Fruit fly (Drosophila melanogaster) whole organism, embryonic: ENCODE measurements around the gene Mis12.
A peak's percentile ranks its signal among the peaks of the same experiment; 100 is the strongest.

Source experiments
- Atf-2 ChIP-seq: fragments of 200-800 bp; sonication (Bioruptor generic); optimal IDR thresholded peaks from 2 replicates; lab custom pipeline; 2016; ENCODE audit warnings: missing biosample characterization, missing genetic modification characterization
- BEAF-32 ChIP-seq: fragments of 200-800 bp; sonication (Bioruptor generic); optimal IDR thresholded peaks from 3 replicates; lab custom pipeline; 2017; ENCODE audit warnings: missing biosample characterization, missing genetic modification characterization, mild to moderate bottlenecking, moderate library complexity, missing genetic modification reagents
- BtbVII ChIP-seq: fragments of 200-800 bp; sonication (Bioruptor generic); optimal IDR thresholded peaks from 3 replicates; lab custom pipeline; 2017; ENCODE audit warnings: missing biosample characterization, mild to moderate bottlenecking, missing genetic modification characterization
- CG15011 ChIP-seq: fragments of 200-800 bp; sonication (Bioruptor generic); optimal IDR thresholded peaks from 3 replicates; lab custom pipeline; 2018; ENCODE audit warnings: missing biosample characterization, mild to moderate bottlenecking, missing genetic modification characterization
- CG17328 ChIP-seq: fragments of 200-800 bp; sonication (Bioruptor generic); IDR thresholded peaks from 2 replicates; pipeline ENCODE4 v1.3.6; 2022; ENCODE audit warnings: missing biosample characterization, missing genetic modification characterization
- CG17359 ChIP-seq: fragments of 200-800 bp; sonication (Bioruptor generic); optimal IDR thresholded peaks from 3 replicates; lab custom pipeline; 2018; ENCODE audit warnings: missing biosample characterization, mild to moderate bottlenecking, missing genetic modification characterization, moderate library complexity
- CG17802 ChIP-seq: fragments of 200-800 bp; sonication (Bioruptor generic); optimal IDR thresholded peaks from 2 replicates; lab custom pipeline; 2018; ENCODE audit warnings: missing biosample characterization, mild to moderate bottlenecking, missing genetic modification characterization, moderate library complexity
- CG18476 ChIP-seq: fragments of 200-800 bp; sonication (Bioruptor generic); optimal IDR thresholded peaks from 2 replicates; lab custom pipeline; 2016; ENCODE audit warnings: missing biosample characterization, mild to moderate bottlenecking, missing genetic modification characterization
- CG2202 ChIP-seq: fragments of 200-800 bp; sonication (Bioruptor generic); optimal IDR thresholded peaks from 2 replicates; lab custom pipeline; 2018; ENCODE audit warnings: missing biosample characterization, mild to moderate bottlenecking, missing genetic modification characterization
- CG32772 ChIP-seq: fragments of 200-800 bp; sonication (Bioruptor generic); IDR thresholded peaks from 2 replicates; pipeline ENCODE4 v1.3.6; 2022; ENCODE audit warnings: missing biosample characterization, missing genetic modification characterization
- CG7556 ChIP-seq: fragments of 200-800 bp; sonication (Bioruptor generic); optimal IDR thresholded peaks from 2 replicates; lab custom pipeline; 2017; ENCODE audit warnings: missing biosample characterization, mild to moderate bottlenecking, missing genetic modification characterization
- CG9817 ChIP-seq: fragments of 200-800 bp; sonication (Bioruptor generic); optimal IDR thresholded peaks from 2 replicates; lab custom pipeline; 2018; ENCODE audit warnings: missing biosample characterization, mild to moderate bottlenecking, missing genetic modification characterization, moderate library complexity
- D19A ChIP-seq: fragments of 200-800 bp; optimal IDR thresholded peaks from 3 replicates; lab custom pipeline; 2019; ENCODE audit warnings: missing biosample characterization, mild to moderate bottlenecking, missing genetic modification characterization, moderate library complexity
- Elba2 ChIP-seq: fragments of 200-800 bp; sonication (Bioruptor generic); optimal IDR thresholded peaks from 3 replicates; lab custom pipeline; 2016; ENCODE audit warnings: missing biosample characterization, missing genetic modification characterization
- Ets65A ChIP-seq: fragments of 200-800 bp; sonication (Bioruptor generic); peaks from one replicate; lab custom pipeline; 2016; ENCODE audit warnings: missing biosample characterization, missing genetic modification characterization
- Fer2 ChIP-seq: fragments of 200-800 bp; sonication (Bioruptor generic); optimal IDR thresholded peaks from 2 replicates; lab custom pipeline; 2018; ENCODE audit warnings: missing biosample characterization, mild to moderate bottlenecking, missing genetic modification characterization, moderate library complexity
- Gug ChIP-seq: fragments of 200-800 bp; sonication (Bioruptor generic); IDR thresholded peaks from 4 replicates; pipeline ENCODE4 v1.3.6; 2022; ENCODE audit warnings: missing biosample characterization, missing genetic modification characterization
- HLHmδ ChIP-seq: fragments of 200-800 bp; sonication (Bioruptor generic); optimal IDR thresholded peaks from 2 replicates; lab custom pipeline; 2018; ENCODE audit warnings: missing biosample characterization, mild to moderate bottlenecking, missing genetic modification characterization, moderate library complexity
- Hand ChIP-seq: fragments of 200-800 bp; sonication (Bioruptor generic); optimal IDR thresholded peaks from 2 replicates; lab custom pipeline; 2017; ENCODE audit warnings: mild to moderate bottlenecking, missing biosample characterization, missing genetic modification reagents, missing genetic modification characterization
- Myb ChIP-seq: fragments of 200-800 bp; sonication (Bioruptor generic); optimal IDR thresholded peaks from 2 replicates; lab custom pipeline; 2016; ENCODE audit warnings: missing biosample characterization, missing genetic modification characterization
- Nf-YC ChIP-seq: fragments of 200-800 bp; optimal IDR thresholded peaks from 3 replicates; lab custom pipeline; 2019; ENCODE audit warnings: missing biosample characterization, mild to moderate bottlenecking, missing genetic modification characterization, moderate library complexity
- Pdp1 ChIP-seq, 2 experiments: fragments of 200-800 bp; sonication (Bioruptor generic); optimal IDR thresholded peaks; 3 replicates each; lab custom pipeline; 2016; ENCODE audit warnings: missing biosample characterization in 2 of 2, missing genetic modification characterization in 2 of 2, mild to moderate bottlenecking in 1 of 2, moderate library complexity in 1 of 2
- Scr ChIP-seq: fragments of 200-800 bp; sonication (Bioruptor generic); IDR thresholded peaks from 2 replicates; pipeline ENCODE4 v1.3.6; 2022; ENCODE audit warnings: missing biosample characterization, missing genetic modification characterization; ENCODE audit not compliant: partially characterized antibody
- Sox100B ChIP-seq: fragments of 200-800 bp; sonication (Bioruptor generic); optimal IDR thresholded peaks from 3 replicates; lab custom pipeline; 2018; ENCODE audit warnings: missing biosample characterization, mild to moderate bottlenecking, missing genetic modification characterization
- Trl ChIP-seq, 3 experiments: fragments of >200 bp in 2 of 3; fragments of 200-800 bp in 1 of 3; sonication (Bioruptor generic) in 1 of 3; optimal IDR thresholded peaks; 2 replicates in 1 of 3; 3 replicates in 2 of 3; lab custom pipeline; 2016 to 2017; ENCODE audit warnings: missing biosample characterization in 1 of 3, missing genetic modification characterization in 1 of 3
- ac ChIP-seq: fragments of 200-800 bp; sonication (Bioruptor generic); optimal IDR thresholded peaks from 3 replicates; lab custom pipeline; 2017; ENCODE audit warnings: missing biosample characterization, mild to moderate bottlenecking, missing genetic modification characterization
- ap ChIP-seq: fragments of 200-800 bp; sonication (Bioruptor generic); IDR thresholded peaks from 2 replicates; pipeline ENCODE4 v1.3.6; 2022; ENCODE audit warnings: missing biosample characterization, missing genetic modification characterization
- bab2 ChIP-seq: fragments of 200-800 bp; sonication (Bioruptor generic); optimal IDR thresholded peaks from 2 replicates; lab custom pipeline; 2016; ENCODE audit warnings: missing biosample characterization, missing genetic modification characterization
- bbx ChIP-seq: fragments of 200-800 bp; sonication (Bioruptor generic); IDR thresholded peaks from 2 replicates; pipeline ENCODE4 v1.3.6; 2022; ENCODE audit warnings: missing biosample characterization, missing genetic modification characterization; ENCODE audit not compliant: partially characterized antibody
- bsh ChIP-seq, 2 experiments: fragments of 200-800 bp; sonication (Bioruptor generic); optimal IDR thresholded peaks; 2 replicates each; lab custom pipeline; 2017 to 2018; ENCODE audit warnings: mild to moderate bottlenecking in 2 of 2, missing biosample characterization in 2 of 2, missing genetic modification characterization in 2 of 2, moderate library complexity in 1 of 2
- cas ChIP-seq: fragments of 200-800 bp; sonication (Bioruptor generic); IDR thresholded peaks from 2 replicates; pipeline ENCODE4 v1.3.6; 2022; ENCODE audit warnings: missing biosample characterization, missing genetic modification characterization
- ems ChIP-seq: fragments of 200-800 bp; sonication (Bioruptor generic); optimal IDR thresholded peaks from 3 replicates; lab custom pipeline; 2016; ENCODE audit warnings: missing biosample characterization, missing genetic modification characterization
- fd64A ChIP-seq: fragments of 200-800 bp; sonication (Bioruptor generic); optimal IDR thresholded peaks from 3 replicates; lab custom pipeline; 2018; ENCODE audit warnings: missing biosample characterization, mild to moderate bottlenecking, missing genetic modification characterization
- gt ChIP-seq: fragments of 200-800 bp; sonication (Bioruptor generic); IDR thresholded peaks from 2 replicates; pipeline ENCODE4 v1.3.6; 2022; ENCODE audit warnings: missing biosample characterization, missing genetic modification characterization
- hkb ChIP-seq, 2 experiments: fragments of 200-800 bp in 1 of 2; fragments of >200 bp in 1 of 2; sonication (Bioruptor generic) in 1 of 2; IDR thresholded peaks in 1 of 2; optimal IDR thresholded peaks in 1 of 2; 2 replicates each; pipeline versions ENCODE4 v1.3.6 to Lab custom; 2017 to 2022; ENCODE audit warnings: missing biosample characterization in 1 of 2, missing genetic modification characterization in 1 of 2
- knrl ChIP-seq: fragments of 200-800 bp; sonication (Bioruptor generic); IDR thresholded peaks from 3 replicates; pipeline ENCODE4 v1.3.6; 2022; ENCODE audit warnings: missing biosample characterization, missing genetic modification characterization; ENCODE audit not compliant: partially characterized antibody
- lab ChIP-seq: fragments of 200-800 bp; sonication (Bioruptor generic); optimal IDR thresholded peaks from 3 replicates; lab custom pipeline; 2017; ENCODE audit warnings: missing biosample characterization, missing genetic modification characterization, mild to moderate bottlenecking, moderate library complexity, missing genetic modification reagents
- lilli ChIP-seq: fragments of 200-800 bp; sonication (Bioruptor generic); optimal IDR thresholded peaks from 3 replicates; lab custom pipeline; 2016; ENCODE audit warnings: missing biosample characterization, missing genetic modification characterization
- mam ChIP-seq: fragments of 200-800 bp; sonication (Bioruptor generic); optimal IDR thresholded peaks from 3 replicates; lab custom pipeline; 2016; ENCODE audit warnings: missing biosample characterization, missing genetic modification characterization
- nerfin-2 ChIP-seq: fragments of 200-800 bp; sonication (Bioruptor generic); IDR thresholded peaks from 2 replicates; pipeline ENCODE4 v1.3.6; 2022; ENCODE audit warnings: missing biosample characterization, missing genetic modification characterization; ENCODE audit not compliant: partially characterized antibody
- nmo ChIP-seq: fragments of 200-800 bp; sonication (Bioruptor generic); optimal IDR thresholded peaks from 2 replicates; lab custom pipeline; 2018; ENCODE audit warnings: missing biosample characterization, mild to moderate bottlenecking, missing genetic modification characterization, moderate library complexity
- oc ChIP-seq: fragments of 200-800 bp; sonication (Bioruptor generic); optimal IDR thresholded peaks from 2 replicates; lab custom pipeline; 2018; ENCODE audit warnings: missing biosample characterization, mild to moderate bottlenecking, missing genetic modification characterization, moderate library complexity
- otp ChIP-seq: fragments of 200-800 bp; sonication (Bioruptor generic); IDR thresholded peaks from 3 replicates; pipeline ENCODE4, ENCODE4 v1.3.6; 2022; ENCODE audit warnings: missing biosample characterization, missing genetic modification characterization
- pfk ChIP-seq: fragments of 200-800 bp; sonication (Bioruptor generic); optimal IDR thresholded peaks from 2 replicates; lab custom pipeline; 2018; ENCODE audit warnings: missing biosample characterization, mild to moderate bottlenecking, missing genetic modification characterization, moderate library complexity
- pho ChIP-seq: fragments of 200-800 bp; sonication (Bioruptor generic); optimal IDR thresholded peaks from 2 replicates; lab custom pipeline; 2016; ENCODE audit warnings: missing biosample characterization, missing genetic modification characterization
- phol ChIP-seq: fragments of 200-800 bp; sonication (Bioruptor generic); optimal IDR thresholded peaks from 3 replicates; lab custom pipeline; 2018; ENCODE audit warnings: missing biosample characterization, mild to moderate bottlenecking, missing genetic modification characterization, moderate library complexity
- ro ChIP-seq: fragments of 200-800 bp; sonication (Bioruptor generic); IDR thresholded peaks from 2 replicates; pipeline ENCODE4 v1.3.6; 2022; ENCODE audit warnings: missing biosample characterization, missing genetic modification characterization
- sim ChIP-seq: fragments of 200-800 bp; sonication (Bioruptor generic); IDR thresholded peaks from 2 replicates; pipeline ENCODE4 v1.3.6; 2022; ENCODE audit warnings: missing biosample characterization, missing genetic modification characterization
- slp2 ChIP-seq: fragments of 200-800 bp; sonication (Bioruptor generic); optimal IDR thresholded peaks from 2 replicates; lab custom pipeline; 2016; ENCODE audit warnings: missing biosample characterization, missing genetic modification characterization

Gene Mis12

dm6 chr3L:6977391-6977790 is 8.5 kb upstream of the Mis12 start (continued):
- TF ChIP-seq CG32772 (0 out of 2 replicates have a peak, but pooled peaks have one; percentile 24), HLHmδ (no peak), CG2202 (tag; lab: Kevin White, UChicago) (no peak), oc (tag; lab: Kevin White, UChicago) (peak; percentile 37), hkb (optimal IDR thresholded peaks at IDR 0.05; lab: Kevin White, UChicago) (no peak), hkb (GFP tag; IDR thresholded peaks at IDR 0.05; lab: Robert Waterston, UW) (peak; percentile 79), phol (tag; lab: Kevin White, UChicago) (peak; percentile 72), CG17359 (tag; lab: Kevin White, UChicago) (peak; percentile 75), pfk (GFP tag; lab: Kevin White, UChicago) (no peak), pho (no peak), Atf-2 (GFP tag; lab: Kevin White, UChicago) (no peak), nmo (GFP tag; lab: Kevin White, UChicago) (peak; percentile 65), lilli (GFP tag; lab: Kevin White, UChicago) (peak; percentile 3), Fer2 (tag; lab: Kevin White, UChicago) (no peak), otp (0 out of 3 replicates have a peak, but pooled peaks have one; percentile 31), knrl (GFP tag; lab: Robert Waterston, UW) (no peak), CG7556 (GFP tag; lab: Kevin White, UChicago) (peak; percentile 40), BEAF-32 (GFP tag; lab: Kevin White, UChicago) (no peak), D19A (no peak), slp2 (GFP tag; lab: Kevin White, UChicago) (no peak), CG17802 (tag; lab: Kevin White, UChicago) (no peak), lab (GFP tag; lab: Kevin White, UChicago) (peak; percentile 68), Elba2 (GFP tag; lab: Kevin White, UChicago) (no peak), CG17328 (GFP tag; lab: Robert Waterston, UW) (peak; percentile 45; the same call in 1 of the 2 replicates), Trl (optimal IDR thresholded peaks at IDR 0.05; lab: Kevin White, UChicago) (no peak), Trl (GFP tag; optimal IDR thresholded peaks at IDR 0.05; lab: Kevin White, UChicago) (no peak), Myb (GFP tag; lab: Kevin White, UChicago) (no peak), fd64A (no peak), ac (GFP tag; lab: Kevin White, UChicago) (no peak), bbx (GFP tag; lab: Robert Waterston, UW) (no peak), cas (GFP tag; lab: Robert Waterston, UW) (0 out of 2 replicates have a peak, but pooled peaks have one; percentile 7), CG15011 (GFP tag; lab: Kevin White, UChicago) (peak; percentile 2), Ets65A (GFP tag; lab: Kevin White, UChicago) (no peak), CG9817 (tag; lab: Kevin White, UChicago) (no peak), Nf-YC (tag; lab: Kevin White, UChicago) (no peak), nerfin-2 (GFP tag; lab: Robert Waterston, UW) (no peak), ro (no peak), Pdp1 (GFP tag; optimal IDR thresholded peaks at IDR 0.05; lab: Kevin White, UChicago) (no peak), ap (GFP tag; lab: Robert Waterston, UW) (peak; percentile 41; the same call in 1 of the 2 replicates), Hand (GFP tag; lab: Kevin White, UChicago) (no peak), Scr (GFP tag; lab: Robert Waterston, UW) (no peak), CG18476 (GFP tag; lab: Kevin White, UChicago) (no peak), BtbVII (GFP tag; lab: Kevin White, UChicago) (peak; percentile 16), ems (GFP tag; lab: Kevin White, UChicago) (no peak), Sox100B (GFP tag; lab: Kevin White, UChicago) (peak; percentile 63), gt (GFP tag; lab: Robert Waterston, UW) (no peak), sim (GFP tag; lab: Robert Waterston, UW) (0 out of 2 replicates have a peak, but pooled peaks have one; percentile 46), bab2 (no peak), mam (no peak), Gug (GFP tag; lab: Robert Waterston, UW) (peak; percentile 34; the same call in 1 of the 4 replicates), bsh (GFP tag; optimal IDR thresholded peaks at IDR 0.05; lab: Kevin White, UChicago) (peak in 1 of 2 experiments; percentile 74)
